Worm (Caenorhabditis elegans) whole organism, L4 larva: ENCODE data around the gene str-12.

Experiments used
- aly-2 ChIP-seq: sonication (generic microtip); optimal IDR thresholded peaks from 2 replicates; lab custom pipeline; 2018; ENCODE audit warnings: missing biosample characterization, missing genetic modification characterization
- ama-1 ChIP-seq: fragments of 150-350 bp; optimal IDR thresholded peaks from 2 replicates; lab custom pipeline; 2014; ENCODE audit warnings: inconsistent platforms, mixed read lengths
- dmd-8 ChIP-seq: fragments of 200-800 bp; sonication (Bioruptor generic); IDR thresholded peaks from 2 replicates; pipeline ENCODE4 v1.3.6; 2022; ENCODE audit warnings: missing genetic modification characterization, missing compliant biosample characterization
- egl-27 ChIP-seq: sonication (generic microtip); optimal IDR thresholded peaks from 3 replicates; lab custom pipeline; 2017; ENCODE audit warnings: missing biosample characterization, missing genetic modification reagents, missing genetic modification characterization
- fos-1 ChIP-seq: fragments of 150-350 bp; optimal IDR thresholded peaks from 2 replicates; lab custom pipeline; 2014; ENCODE audit warnings: missing biosample characterization, missing genetic modification characterization
- lin-29 ChIP-seq: fragments of 200-800 bp; sonication (Bioruptor generic); IDR thresholded peaks from 2 replicates; pipeline ENCODE4 v1.3.6; 2022; ENCODE audit warnings: missing genetic modification reagents, missing genetic modification characterization, missing compliant biosample characterization
- nhr-237 ChIP-seq: sonication (generic microtip); optimal IDR thresholded peaks from 2 replicates; lab custom pipeline; 2017; ENCODE audit warnings: missing biosample characterization, missing genetic modification characterization
- nhr-6 ChIP-seq: fragments of 150-350 bp; optimal IDR thresholded peaks from 2 replicates; lab custom pipeline; 2014; ENCODE audit warnings: missing biosample characterization, missing genetic modification characterization
- saeg-2 ChIP-seq: fragments of 200-800 bp; sonication (Bioruptor generic); IDR thresholded peaks from 2 replicates; pipeline ENCODE4 v1.3.6; 2022; ENCODE audit warnings: missing genetic modification reagents, missing genetic modification characterization, missing compliant biosample characterization
- sdz-12 ChIP-seq: fragments of 200-800 bp; sonication (Bioruptor generic); optimal IDR thresholded peaks from 2 replicates; lab custom pipeline; 2018; ENCODE audit warnings: mild to moderate bottlenecking, missing genetic modification characterization, missing compliant biosample characterization

ce11 chrV:15652147-15652546, 41.5 kb downstream of the str-12 start:
- TF ChIP-seq fos-1 (no peak), egl-27 (tag; lab: Kevin White, UChicago) (no peak), lin-29 (no peak), sdz-12 (GFP tag; lab: Kevin White, UChicago) (no peak), nhr-6 (no peak), dmd-8 (no peak), ama-1 (lab: Kevin White, UChicago) (peak; percentile 87), saeg-2 (GFP tag; lab: Robert Waterston, UW) (no peak), nhr-237 (tag; lab: Kevin White, UChicago) (no peak), aly-2 (tag; lab: Kevin White, UChicago) (no peak)
